Worm (Caenorhabditis elegans): ENCODE results near the gene pxmp-4.

DNA sequence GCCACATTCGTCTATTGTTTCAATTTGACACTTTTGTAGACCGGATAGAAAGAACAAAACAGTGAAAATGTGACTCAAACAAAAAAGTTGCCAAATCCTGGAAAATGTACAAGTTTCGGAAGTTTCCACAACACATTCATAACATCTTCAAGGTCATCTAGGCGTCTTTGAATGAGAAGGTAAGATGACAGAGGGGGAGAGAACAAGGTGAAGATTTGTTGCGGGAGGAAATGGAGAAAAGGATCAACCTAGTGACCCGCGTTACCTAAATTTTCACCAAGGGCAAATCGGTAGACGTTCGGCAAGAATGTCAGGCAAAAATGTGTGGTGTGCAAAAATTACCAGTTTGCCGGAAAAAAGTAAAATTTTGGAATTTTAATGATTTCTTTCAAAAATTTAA, 40.8 kb upstream of the pxmp-4 start:
- TF ChIP-seq dve-1 (tag; optimal IDR thresholded peaks at IDR 0.05) (no peak), elt-2 (tag; optimal IDR thresholded peaks at IDR 0.05) (no peak), fkh-6 (tag; optimal IDR thresholded peaks at IDR 0.05) (no peak), pax-1 (tag; optimal IDR thresholded peaks at IDR 0.05) (no peak), fkh-10 (GFP tag; optimal IDR thresholded peaks at IDR 0.05) (no peak), ttx-3 (tag; optimal IDR thresholded peaks at IDR 0.05) (no peak), nfya-1 (tag; optimal IDR thresholded peaks at IDR 0.05) (no peak), tbx-2 (tag; optimal IDR thresholded peaks at IDR 0.05) (no peak)
